Worm (Caenorhabditis elegans) whole organism, late embryonic: ENCODE measurements around the gene str-252.

Experiments used
- C38D4.7 ChIP-seq: fragments of 200-800 bp; sonication (Bioruptor generic); optimal IDR thresholded peaks from 2 replicates; lab custom pipeline; 2018; ENCODE audit warnings: mild to moderate bottlenecking, missing genetic modification characterization, moderate library complexity, missing compliant biosample characterization
- K02D7.2 ChIP-seq: sonication (generic microtip); optimal IDR thresholded peaks from 2 replicates; lab custom pipeline; 2017; ENCODE audit warnings: mild to moderate bottlenecking, missing genetic modification characterization, missing compliant biosample characterization
- K09A11.1 ChIP-seq: sonication (generic microtip); optimal IDR thresholded peaks from 2 replicates; lab custom pipeline; 2017; ENCODE audit warnings: antibody characterized with exemption, mild to moderate bottlenecking, missing genetic modification characterization, missing compliant biosample characterization; ENCODE audit not compliant: insufficient read depth
- T23F11.4 ChIP-seq: fragments of 200-800 bp; sonication (Bioruptor generic); optimal IDR thresholded peaks from 2 replicates; lab custom pipeline; 2018; ENCODE audit warnings: mild to moderate bottlenecking, missing genetic modification characterization, missing compliant biosample characterization
- Y22D7AL.16 ChIP-seq: sonication (generic microtip); optimal IDR thresholded peaks from 2 replicates; lab custom pipeline; 2016; ENCODE audit warnings: missing genetic modification characterization, missing compliant biosample characterization
- ceh-14 ChIP-seq: sonication (generic microtip); optimal IDR thresholded peaks from 2 replicates; lab custom pipeline; 2016; ENCODE audit warnings: missing genotype, missing genetic modification characterization, missing compliant biosample characterization
- ceh-2 ChIP-seq: sonication (generic microtip); optimal IDR thresholded peaks from 2 replicates; lab custom pipeline; 2016; ENCODE audit warnings: missing genotype, missing genetic modification characterization, missing compliant biosample characterization
- ceh-22 ChIP-seq: sonication (generic microtip); optimal IDR thresholded peaks from 2 replicates; lab custom pipeline; 2017; ENCODE audit warnings: missing biosample characterization, missing genetic modification characterization
- ceh-30 ChIP-seq: fragments of 150-350 bp; optimal IDR thresholded peaks from 2 replicates; lab custom pipeline; 2014; ENCODE audit warnings: missing biosample characterization, missing genetic modification characterization
- ceh-31 ChIP-seq: sonication (generic microtip); optimal IDR thresholded peaks from 2 replicates; lab custom pipeline; 2016; ENCODE audit warnings: missing genetic modification characterization, missing compliant biosample characterization
- ceh-34 ChIP-seq: sonication (generic microtip); optimal IDR thresholded peaks from 2 replicates; lab custom pipeline; 2016; ENCODE audit warnings: mild to moderate bottlenecking, missing genetic modification characterization, missing compliant biosample characterization
- ceh-48 ChIP-seq: sonication (generic microtip); optimal IDR thresholded peaks from 2 replicates; lab custom pipeline; 2016; ENCODE audit warnings: missing genetic modification characterization, inconsistent platforms, missing compliant biosample characterization
- ceh-6 ChIP-seq: fragments of 200-800 bp; sonication (Bioruptor generic); optimal IDR thresholded peaks from 2 replicates; lab custom pipeline; 2018; ENCODE audit warnings: mild to moderate bottlenecking, missing genetic modification characterization, missing compliant biosample characterization
- che-1 ChIP-seq: sonication (generic microtip); optimal IDR thresholded peaks from 2 replicates; lab custom pipeline; 2016; ENCODE audit warnings: mild to moderate bottlenecking, missing genetic modification characterization, missing compliant biosample characterization
- dve-1 ChIP-seq: sonication (generic microtip); optimal IDR thresholded peaks from 2 replicates; lab custom pipeline; 2017; ENCODE audit warnings: antibody characterized with exemption, mild to moderate bottlenecking, missing genetic modification characterization, missing compliant biosample characterization
- elt-4 ChIP-seq: sonication (generic microtip); optimal IDR thresholded peaks from 2 replicates; lab custom pipeline; 2016; ENCODE audit warnings: missing genetic modification characterization, missing compliant biosample characterization
- ets-4 ChIP-seq: sonication (generic microtip); optimal IDR thresholded peaks from 2 replicates; lab custom pipeline; 2016; ENCODE audit warnings: missing genetic modification characterization, missing compliant biosample characterization
- fkh-6 ChIP-seq: sonication (generic microtip); optimal IDR thresholded peaks from 2 replicates; lab custom pipeline; 2016; ENCODE audit warnings: missing genetic modification characterization, missing compliant biosample characterization
- gmeb-2 ChIP-seq: sonication (generic microtip); optimal IDR thresholded peaks from 2 replicates; lab custom pipeline; 2016; ENCODE audit warnings: missing genetic modification characterization, inconsistent platforms, missing compliant biosample characterization
- hlh-8 ChIP-seq: sonication (generic microtip); optimal IDR thresholded peaks from 2 replicates; lab custom pipeline; 2016; ENCODE audit warnings: missing genotype, missing genetic modification characterization, missing compliant biosample characterization
- lim-6 ChIP-seq: sonication (generic microtip); optimal IDR thresholded peaks from 2 replicates; lab custom pipeline; 2016; ENCODE audit warnings: missing genetic modification characterization, missing compliant biosample characterization
- mec-3 ChIP-seq: sonication (generic microtip); optimal IDR thresholded peaks from 2 replicates; lab custom pipeline; 2016; ENCODE audit warnings: borderline replicate concordance, missing genetic modification characterization, missing compliant biosample characterization
- nhr-11 ChIP-seq: fragments of 150-350 bp; optimal IDR thresholded peaks from 2 replicates; lab custom pipeline; 2014; ENCODE audit warnings: missing biosample characterization, missing genetic modification characterization
- nhr-232 ChIP-seq: sonication (generic microtip); optimal IDR thresholded peaks from 2 replicates; lab custom pipeline; 2016; ENCODE audit warnings: missing genetic modification characterization, missing compliant biosample characterization
- npax-4 ChIP-seq: sonication (generic microtip); optimal IDR thresholded peaks from 2 replicates; lab custom pipeline; 2016; ENCODE audit warnings: missing genetic modification characterization, missing compliant biosample characterization
- pat-9 ChIP-seq: fragments of 200-800 bp; sonication (Bioruptor generic); optimal IDR thresholded peaks from 2 replicates; lab custom pipeline; 2018; ENCODE audit warnings: mild to moderate bottlenecking, missing genetic modification characterization, moderate library complexity, missing compliant biosample characterization
- pha-2 ChIP-seq: sonication (generic microtip); optimal IDR thresholded peaks from 2 replicates; lab custom pipeline; 2017; ENCODE audit warnings: mild to moderate bottlenecking, missing genetic modification characterization, missing compliant biosample characterization
- pros-1 ChIP-seq: fragments of 150-350 bp; optimal IDR thresholded peaks from 2 replicates; lab custom pipeline; 2014; ENCODE audit warnings: missing biosample characterization, missing genetic modification reagents, missing genetic modification characterization
- sox-2 ChIP-seq: fragments of 200-800 bp; sonication (Bioruptor generic); IDR thresholded peaks from 2 replicates; pipeline ENCODE4 v1.3.6; 2022; ENCODE audit warnings: missing genetic modification reagents, missing genetic modification characterization, missing compliant biosample characterization
- syd-9 ChIP-seq: sonication (generic microtip); optimal IDR thresholded peaks from 2 replicates; lab custom pipeline; 2016; ENCODE audit warnings: mild to moderate bottlenecking, missing genetic modification characterization, moderate library complexity, missing compliant biosample characterization
- tbx-2 ChIP-seq: sonication (generic microtip); optimal IDR thresholded peaks from 2 replicates; lab custom pipeline; 2016; ENCODE audit warnings: missing genetic modification characterization, missing compliant biosample characterization
- tbx-7 ChIP-seq: sonication (generic microtip); optimal IDR thresholded peaks from 2 replicates; lab custom pipeline; 2016; ENCODE audit warnings: missing genotype, missing genetic modification characterization, missing compliant biosample characterization
- ttx-3 ChIP-seq: sonication (generic microtip); optimal IDR thresholded peaks from 2 replicates; lab custom pipeline; 2016; ENCODE audit warnings: missing genetic modification reagents, missing genetic modification characterization, missing compliant biosample characterization
- unc-3 ChIP-seq, 2 experiments: fragments of 200-800 bp in 1 of 2; sonication (Bioruptor generic) in 1 of 2; sonication (generic microtip) in 1 of 2; conservative IDR thresholded peaks in 1 of 2; optimal IDR thresholded peaks in 1 of 2; 2 replicates each; pipeline versions ENCODE4 v1.3.6 to Lab custom; 2016 to 2022; ENCODE audit warnings: missing compliant biosample characterization in 2 of 2, missing genetic modification characterization in 2 of 2, missing genetic modification reagents in 1 of 2
- unc-42 ChIP-seq: sonication (generic microtip); optimal IDR thresholded peaks from 2 replicates; lab custom pipeline; 2016; ENCODE audit warnings: missing genotype, missing genetic modification characterization, missing compliant biosample characterization
- unc-55 ChIP-seq: sonication (generic microtip); optimal IDR thresholded peaks from 2 replicates; lab custom pipeline; 2017; ENCODE audit warnings: missing biosample characterization, missing genetic modification reagents, missing genetic modification characterization
- zip-5 ChIP-seq: sonication (generic microtip); optimal IDR thresholded peaks from 2 replicates; lab custom pipeline; 2016; ENCODE audit warnings: missing genetic modification characterization, missing compliant biosample characterization

Gene str-252

ce11 chrV:13931952-13932351, 15.7 kb downstream of the str-252 start:
- TF ChIP-seq dve-1 (tag; lab: Kevin White, UChicago), result no peak
- no peak for TF ChIP-seq ceh-30 (tag; lab: Kevin White, UChicago)
- no peak for TF ChIP-seq mec-3 (tag; lab: Kevin White, UChicago)
- TF ChIP-seq syd-9, result no peak
- no peak for TF ChIP-seq tbx-7 (tag; lab: Kevin White, UChicago)
- no peak for TF ChIP-seq unc-55
- TF ChIP-seq ets-4, result no peak
- TF ChIP-seq ceh-31, result no peak
- no peak for TF ChIP-seq tbx-2 (tag; lab: Kevin White, UChicago)
- no peak for TF ChIP-seq lim-6 (tag; lab: Kevin White, UChicago)
- TF ChIP-seq T23F11.4 (GFP tag; lab: Kevin White, UChicago), result no peak
- no peak for TF ChIP-seq zip-5 (tag; lab: Kevin White, UChicago)
- TF ChIP-seq ceh-6 (GFP tag; lab: Kevin White, UChicago), result no peak
- no peak for TF ChIP-seq pha-2 (tag; lab: Kevin White, UChicago)
- TF ChIP-seq K09A11.1, result no peak
- no peak for TF ChIP-seq che-1 (tag; lab: Kevin White, UChicago)

ce11 chrV:13934545-13934944, 18.2 kb downstream of the str-252 start, which contains the start of gene R10D12.1:
Gene R10D12.1 (minus strand): TSS chrV:13934645.
- no peak for TF ChIP-seq unc-3 (GFP tag; conservative IDR thresholded peaks at IDR 0.05; lab: Robert Waterston, UW)
- TF ChIP-seq unc-3 (tag; optimal IDR thresholded peaks at IDR 0.05; lab: Kevin White, UChicago), result no peak
- no peak for TF ChIP-seq fkh-6 (tag; lab: Kevin White, UChicago)
- no peak for TF ChIP-seq pat-9 (tag; lab: Kevin White, UChicago)
- TF ChIP-seq zip-5 (tag; lab: Kevin White, UChicago), result no peak
- no peak for TF ChIP-seq nhr-11 (tag; lab: Kevin White, UChicago)

- TF ChIP-seq tbx-2 (tag; lab: Kevin White, UChicago) (no peak), zip-5 (tag; lab: Kevin White, UChicago) (no peak), npax-4 (tag; lab: Kevin White, UChicago) (no peak), mec-3 (tag; lab: Kevin White, UChicago) (no peak), dve-1 (tag; lab: Kevin White, UChicago) (no peak), pros-1 (tag; lab: Kevin White, UChicago) (no peak), tbx-7 (tag; lab: Kevin White, UChicago) (no peak), ceh-48 (no peak), ceh-30 (tag; lab: Kevin White, UChicago) (no peak)
These were observed 19.1 kb downstream of the str-252 start for ce11 chrV:13935423-13935822.

ce11 chrV:13936052-13936451, 19.8 kb downstream of the str-252 start:
- TF ChIP-seq hlh-8 (tag; lab: Kevin White, UChicago), result no peak
- TF ChIP-seq sox-2, result no peak
- TF ChIP-seq pha-2 (tag; lab: Kevin White, UChicago), result no peak
- no peak for TF ChIP-seq ceh-2 (tag; lab: Kevin White, UChicago)
- no peak for TF ChIP-seq nhr-232
- TF ChIP-seq K02D7.2 (tag; lab: Kevin White, UChicago), result no peak
- no peak for TF ChIP-seq ceh-14 (tag; lab: Kevin White, UChicago)
- TF ChIP-seq unc-42, result no peak
- no peak for TF ChIP-seq ceh-34 (tag; lab: Kevin White, UChicago)
- no peak for TF ChIP-seq unc-55
- no peak for TF ChIP-seq ceh-31
- no peak for TF ChIP-seq C38D4.7 (GFP tag; lab: Kevin White, UChicago)

ce11 chrV:13936850-13937249, 20.6 kb downstream of the str-252 start, which contains the start of gene srw-145:
Gene srw-145 (plus strand): TSS chrV:13937150.
- TF ChIP-seq ttx-3 (tag; lab: Kevin White, UChicago) (no peak), ceh-48 (no peak), elt-4 (tag; lab: Kevin White, UChicago) (no peak), Y22D7AL.16 (tag; lab: Kevin White, UChicago) (no peak), unc-42 (no peak), gmeb-2 (tag; lab: Kevin White, UChicago) (no peak), ceh-2 (tag; lab: Kevin White, UChicago) (no peak), ceh-22 (no peak)
